Worm (Caenorhabditis elegans) whole organism, late embryonic: ENCODE measurements around the gene eif-1.

Experiments
- ahr-1 ChIP-seq: sonication (generic microtip); optimal IDR thresholded peaks from 2 replicates; lab custom pipeline; 2016; ENCODE audit warnings: missing genetic modification characterization, missing compliant biosample characterization
- ceh-14 ChIP-seq: sonication (generic microtip); optimal IDR thresholded peaks from 2 replicates; lab custom pipeline; 2016; ENCODE audit warnings: missing genotype, missing genetic modification characterization, missing compliant biosample characterization
- ceh-9 ChIP-seq: sonication (generic microtip); optimal IDR thresholded peaks from 2 replicates; lab custom pipeline; 2016; ENCODE audit warnings: mild to moderate bottlenecking, missing genetic modification characterization, inconsistent platforms, missing compliant biosample characterization
- lim-6 ChIP-seq: sonication (generic microtip); optimal IDR thresholded peaks from 2 replicates; lab custom pipeline; 2016; ENCODE audit warnings: missing genetic modification characterization, missing compliant biosample characterization
- sox-4 ChIP-seq: sonication (generic microtip); optimal IDR thresholded peaks from 2 replicates; lab custom pipeline; 2017; ENCODE audit warnings: mild to moderate bottlenecking, missing genetic modification characterization, inconsistent platforms, missing compliant biosample characterization

- TF ChIP-seq ceh-14 (tag; lab: Kevin White, UChicago) (no peak), lim-6 (tag; lab: Kevin White, UChicago) (no peak), sox-4 (no peak), ceh-9 (no peak), ahr-1 (tag; lab: Kevin White, UChicago) (no peak)
Observed at ce11 chrII:4974448-4974951, 18.9 kb downstream of the eif-1 start.
